Worm (Caenorhabditis elegans) whole organism, L4 larva: ENCODE data around the gene sth-1.
A peak's percentile ranks its signal among the peaks of the same experiment; 100 is the strongest.

Source experiments
- F49E8.2 ChIP-seq: sonication (generic microtip); optimal IDR thresholded peaks from 2 replicates; lab custom pipeline; 2016; ENCODE audit warnings: missing compliant biosample characterization, mild to moderate bottlenecking, missing genetic modification characterization, borderline replicate concordance
- R02D3.7 ChIP-seq: fragments of 150-350 bp; sonication (generic microtip); optimal IDR thresholded peaks from 3 replicates; lab custom pipeline; 2014; ENCODE audit warnings: missing biosample characterization, missing genetic modification characterization
- T26A8.4 ChIP-seq: fragments of 200-800 bp; sonication (Bioruptor generic); IDR thresholded peaks from 2 replicates; pipeline ENCODE4 v1.3.6; 2022; ENCODE audit warnings: missing genetic modification characterization, missing compliant biosample characterization
- Y5F2A.4 ChIP-seq: fragments of 200-800 bp; sonication (Bioruptor generic); optimal IDR thresholded peaks from 2 replicates; lab custom pipeline; 2018; ENCODE audit warnings: mild to moderate bottlenecking, missing genetic modification characterization, missing compliant biosample characterization
- aha-1 ChIP-seq: fragments of 150-350 bp; peaks from one replicate; lab custom pipeline; 2014; ENCODE audit warnings: missing biosample characterization, missing genetic modification characterization
- aly-2 ChIP-seq: sonication (generic microtip); optimal IDR thresholded peaks from 2 replicates; lab custom pipeline; 2018; ENCODE audit warnings: missing biosample characterization, missing genetic modification characterization
- ama-1 ChIP-seq: fragments of 150-350 bp; optimal IDR thresholded peaks from 2 replicates; lab custom pipeline; 2014; ENCODE audit warnings: inconsistent platforms, mixed read lengths
- attf-4 ChIP-seq: sonication (generic microtip); optimal IDR thresholded peaks from 3 replicates; lab custom pipeline; 2017; ENCODE audit warnings: missing biosample characterization, missing genetic modification characterization
- ceh-20 ChIP-seq: fragments of 200-800 bp; sonication (Bioruptor generic); IDR thresholded peaks from 2 replicates; pipeline ENCODE4 v1.3.6; 2022; ENCODE audit warnings: missing genetic modification reagents, missing genetic modification characterization, missing compliant biosample characterization
- ceh-44 ChIP-seq: fragments of 200-800 bp; sonication (Bioruptor generic); IDR thresholded peaks from 2 replicates; pipeline ENCODE4 v1.3.6; 2022; ENCODE audit warnings: missing genetic modification reagents, missing genetic modification characterization, missing compliant biosample characterization
- ceh-62 ChIP-seq: sonication (generic microtip); optimal IDR thresholded peaks from 2 replicates; lab custom pipeline; 2017; ENCODE audit warnings: missing biosample characterization, missing genetic modification characterization
- ceh-82 ChIP-seq: sonication (generic microtip); optimal IDR thresholded peaks from 2 replicates; lab custom pipeline; 2017; ENCODE audit warnings: missing biosample characterization, missing genetic modification characterization
- daf-12 ChIP-seq: fragments of 150-350 bp; optimal IDR thresholded peaks from 2 replicates; lab custom pipeline; 2014; ENCODE audit warnings: missing biosample characterization, missing genetic modification reagents, missing genetic modification characterization
- daf-16 ChIP-seq, 3 experiments: sonication (generic microtip); optimal IDR thresholded peaks; 2 replicates each; lab custom pipeline; 2016 to 2017; ENCODE audit warnings: missing genetic modification characterization in 3 of 3, missing genetic modification reagents in 3 of 3, mild to moderate bottlenecking in 2 of 3, missing compliant biosample characterization in 2 of 3, missing biosample characterization in 1 of 3, moderate library complexity in 1 of 3
- daf-8 ChIP-seq: fragments of 200-800 bp; sonication (Bioruptor generic); IDR thresholded peaks from 2 replicates; pipeline ENCODE4 v1.3.6; 2022; ENCODE audit warnings: missing genetic modification characterization, missing compliant biosample characterization
- dve-1 ChIP-seq: sonication (generic microtip); optimal IDR thresholded peaks from 2 replicates; lab custom pipeline; 2017; ENCODE audit warnings: antibody characterized with exemption, mild to moderate bottlenecking, missing genetic modification characterization, missing compliant biosample characterization; ENCODE audit not compliant: insufficient read depth
- fos-1 ChIP-seq: fragments of 150-350 bp; optimal IDR thresholded peaks from 2 replicates; lab custom pipeline; 2014; ENCODE audit warnings: missing biosample characterization, missing genetic modification characterization
- gei-8 ChIP-seq: fragments of 200-800 bp; sonication (Bioruptor generic); optimal IDR thresholded peaks from 2 replicates; lab custom pipeline; 2018; ENCODE audit warnings: mild to moderate bottlenecking, missing genetic modification characterization, missing compliant biosample characterization
- hif-1 ChIP-seq, 2 experiments: sonication (generic microtip); optimal IDR thresholded peaks; 2 replicates each; lab custom pipeline; 2016 to 2017; ENCODE audit warnings: missing compliant biosample characterization in 2 of 2, missing genetic modification characterization in 2 of 2, missing genetic modification reagents in 2 of 2, missing genotype in 2 of 2, mild to moderate bottlenecking in 1 of 2
- hlh-11 ChIP-seq: fragments of 200-800 bp; sonication (Bioruptor generic); optimal IDR thresholded peaks from 2 replicates; lab custom pipeline; 2018; ENCODE audit warnings: mild to moderate bottlenecking, missing genetic modification characterization, missing compliant biosample characterization
- hlh-30 ChIP-seq: sonication (generic microtip); optimal IDR thresholded peaks from 2 replicates; lab custom pipeline; 2017; ENCODE audit warnings: antibody characterized with exemption, mild to moderate bottlenecking, missing genetic modification characterization, missing compliant biosample characterization; ENCODE audit not compliant: insufficient read depth
- hmg-1.1 ChIP-seq: fragments of 200-800 bp; sonication (Bioruptor generic); IDR thresholded peaks from 2 replicates; pipeline ENCODE4 v1.3.6; 2022; ENCODE audit warnings: missing genetic modification reagents, missing genetic modification characterization, missing compliant biosample characterization
- jun-1 ChIP-seq: fragments of 150-350 bp; optimal IDR thresholded peaks from 2 replicates; lab custom pipeline; 2014; ENCODE audit warnings: missing biosample characterization, missing genetic modification reagents, missing genetic modification characterization
- lim-7 ChIP-seq: fragments of 200-800 bp; sonication (Bioruptor generic); IDR thresholded peaks from 2 replicates; pipeline ENCODE4 v1.3.6; 2022; ENCODE audit warnings: missing genetic modification characterization, missing compliant biosample characterization
- lin-15B ChIP-seq: fragments of 150-350 bp; sonication (generic microtip); optimal IDR thresholded peaks from 3 replicates; lab custom pipeline; 2014; ENCODE audit warnings: missing biosample characterization, missing genetic modification characterization
- lin-39 ChIP-seq: fragments of 150-350 bp; optimal IDR thresholded peaks from 2 replicates; lab custom pipeline; 2014; ENCODE audit warnings: missing biosample characterization, missing genetic modification reagents, missing genetic modification characterization
- lsy-2 ChIP-seq, 2 experiments: fragments of 150-350 bp in 1 of 2; sonication (generic microtip) in 1 of 2; optimal IDR thresholded peaks; 2 replicates each; lab custom pipeline; 2014 to 2017; ENCODE audit warnings: missing biosample characterization in 2 of 2, missing genetic modification characterization in 2 of 2
- madf-9 ChIP-seq: fragments of 200-800 bp; sonication (Bioruptor generic); conservative IDR thresholded peaks from 2 replicates; pipeline ENCODE4 v1.3.6; 2022; ENCODE audit warnings: missing genetic modification reagents, missing genetic modification characterization, missing compliant biosample characterization
- mdl-1 ChIP-seq, 2 experiments: fragments of 150-350 bp in 1 of 2; sonication (generic microtip) in 1 of 2; optimal IDR thresholded peaks; 2 replicates each; lab custom pipeline; 2014 to 2017; ENCODE audit warnings: missing biosample characterization in 2 of 2, missing genetic modification characterization in 2 of 2
- mdt-29 ChIP-seq: fragments of 200-800 bp; sonication (Bioruptor generic); IDR thresholded peaks from 2 replicates; pipeline ENCODE4 v1.3.6; 2022; ENCODE audit warnings: missing genetic modification reagents, missing genetic modification characterization, missing compliant biosample characterization
- mep-1 ChIP-seq: fragments of 150-350 bp; sonication (generic microtip); optimal IDR thresholded peaks from 3 replicates; lab custom pipeline; 2014; ENCODE audit warnings: missing biosample characterization, missing genetic modification characterization
- mxl-2 ChIP-seq: fragments of 200-800 bp; sonication (Bioruptor generic); conservative IDR thresholded peaks from 2 replicates; pipeline ENCODE4 v1.3.6; 2022; ENCODE audit warnings: missing genetic modification reagents, missing genetic modification characterization, missing compliant biosample characterization
- mxl-3 ChIP-seq: fragments of 200-800 bp; sonication (Bioruptor generic); optimal IDR thresholded peaks from 2 replicates; lab custom pipeline; 2018; ENCODE audit warnings: mild to moderate bottlenecking, missing genetic modification characterization, missing compliant biosample characterization
- nhr-237 ChIP-seq: sonication (generic microtip); optimal IDR thresholded peaks from 2 replicates; lab custom pipeline; 2017; ENCODE audit warnings: missing biosample characterization, missing genetic modification characterization
- nhr-28 ChIP-seq: fragments of 150-350 bp; optimal IDR thresholded peaks from 2 replicates; lab custom pipeline; 2014; ENCODE audit warnings: missing biosample characterization, missing genetic modification characterization
- nhr-48 ChIP-seq: sonication (generic microtip); optimal IDR thresholded peaks from 2 replicates; lab custom pipeline; 2016; ENCODE audit warnings: mild to moderate bottlenecking, missing genetic modification characterization, missing compliant biosample characterization
- nhr-76 ChIP-seq: fragments of 150-350 bp; optimal IDR thresholded peaks from 2 replicates; lab custom pipeline; 2014; ENCODE audit warnings: missing biosample characterization, missing genetic modification characterization
- pha-4 ChIP-seq, 2 experiments: fragments of 150-350 bp in 1 of 2; fragments of 200-800 bp in 1 of 2; sonication (Bioruptor generic) in 1 of 2; IDR thresholded peaks in 1 of 2; optimal IDR thresholded peaks in 1 of 2; 2 replicates each; pipeline versions ENCODE4 v1.3.6 to Lab custom; 2014 to 2022; ENCODE audit warnings: missing genetic modification characterization in 2 of 2, missing genetic modification reagents in 2 of 2, missing biosample characterization in 1 of 2, missing compliant biosample characterization in 1 of 2
- saeg-2 ChIP-seq: fragments of 200-800 bp; sonication (Bioruptor generic); IDR thresholded peaks from 2 replicates; pipeline ENCODE4 v1.3.6; 2022; ENCODE audit warnings: missing genetic modification reagents, missing genetic modification characterization, missing compliant biosample characterization
- sdz-12 ChIP-seq: fragments of 200-800 bp; sonication (Bioruptor generic); optimal IDR thresholded peaks from 2 replicates; lab custom pipeline; 2018; ENCODE audit warnings: mild to moderate bottlenecking, missing genetic modification characterization, missing compliant biosample characterization
- snpc-1.2 ChIP-seq: fragments of 200-800 bp; sonication (Bioruptor generic); IDR thresholded peaks from 2 replicates; pipeline ENCODE4 v1.3.6; 2022; ENCODE audit warnings: missing genetic modification reagents, missing genetic modification characterization, missing compliant biosample characterization
- snpc-4 ChIP-seq: fragments of 150-350 bp; optimal IDR thresholded peaks from 2 replicates; lab custom pipeline; 2014; ENCODE audit warnings: missing biosample characterization, missing genetic modification characterization
- spr-1 ChIP-seq: sonication (generic microtip); optimal IDR thresholded peaks from 2 replicates; lab custom pipeline; 2016; ENCODE audit warnings: mild to moderate bottlenecking, missing genetic modification characterization, missing compliant biosample characterization
- tag-97 ChIP-seq: fragments of 200-800 bp; sonication (Bioruptor generic); IDR thresholded peaks from 2 replicates; pipeline ENCODE4 v1.3.6; 2022; ENCODE audit warnings: missing genetic modification characterization, missing compliant biosample characterization
- vab-7 ChIP-seq: fragments of 200-800 bp; sonication (Bioruptor generic); IDR thresholded peaks from 2 replicates; pipeline ENCODE4 v1.3.6; 2022; ENCODE audit warnings: missing genetic modification reagents, missing genetic modification characterization, missing compliant biosample characterization
- zag-1 ChIP-seq: fragments of 150-350 bp; optimal IDR thresholded peaks from 2 replicates; lab custom pipeline; 2014; ENCODE audit warnings: missing biosample characterization, missing genetic modification characterization
- zfp-2 ChIP-seq: sonication (generic microtip); optimal IDR thresholded peaks from 2 replicates; lab custom pipeline; 2016; ENCODE audit warnings: mild to moderate bottlenecking, missing genetic modification characterization, missing compliant biosample characterization
- zfp-3 ChIP-seq: fragments of 200-800 bp; sonication (Bioruptor generic); conservative IDR thresholded peaks from 2 replicates; pipeline ENCODE4 v1.3.6; 2022; ENCODE audit warnings: missing genetic modification reagents, missing genetic modification characterization, missing compliant biosample characterization
- ztf-11 ChIP-seq: fragments of 150-350 bp; optimal IDR thresholded peaks from 2 replicates; lab custom pipeline; 2014; ENCODE audit warnings: missing biosample characterization, missing genetic modification characterization
- ztf-7 ChIP-seq: fragments of 150-350 bp; optimal IDR thresholded peaks from 2 replicates; lab custom pipeline; 2014; ENCODE audit warnings: missing biosample characterization, missing genetic modification characterization

Gene sth-1

DNA sequence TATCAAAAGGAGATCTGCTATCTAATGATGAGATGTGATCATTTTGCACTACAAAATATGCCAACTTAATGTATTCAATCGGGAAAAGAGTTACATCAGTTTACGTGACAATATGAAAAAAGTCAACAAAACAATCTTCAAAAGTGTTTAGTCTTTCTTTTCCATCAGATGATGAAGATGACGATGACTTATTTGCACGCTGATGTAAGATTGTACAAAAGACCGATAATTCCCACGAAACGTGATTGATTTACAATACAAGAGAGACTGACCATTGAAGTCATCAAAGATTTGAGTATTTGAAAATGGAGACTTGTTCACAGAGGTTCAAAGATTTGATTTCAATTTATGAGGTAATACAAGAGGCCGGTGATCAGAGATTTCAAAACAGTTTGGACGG, 26.7 kb upstream of the sth-1 start:
- no peak for TF ChIP-seq lsy-2 (tag; optimal IDR thresholded peaks at IDR 0.05; lab: Kevin White, UChicago)
- TF ChIP-seq nhr-28 (tag; lab: Kevin White, UChicago) = peak; percentile 64
- TF ChIP-seq ztf-7 = peak; percentile 83
- TF ChIP-seq lin-15B (tag; lab: Kevin White, UChicago) = no peak
- TF ChIP-seq hlh-11 = no peak
- TF ChIP-seq mxl-3 (GFP tag; lab: Kevin White, UChicago) = no peak
- TF ChIP-seq daf-12 (tag; lab: Kevin White, UChicago) = no peak
- TF ChIP-seq sdz-12 (GFP tag; lab: Kevin White, UChicago) = no peak
- TF ChIP-seq spr-1 (tag; lab: Kevin White, UChicago) = no peak
- no peak for TF ChIP-seq nhr-48 (tag; lab: Kevin White, UChicago)
- TF ChIP-seq mxl-2 = no peak
- no peak for TF ChIP-seq gei-8 (GFP tag; lab: Kevin White, UChicago)
- TF ChIP-seq hif-1 (tag; optimal IDR thresholded peaks at IDR 0.05; lab: Kevin White, UChicago) = peak in 1 of 2 experiments; percentile 43
- TF ChIP-seq lin-39 = no peak
- TF ChIP-seq ceh-44 (GFP tag; lab: Robert Waterston, UW) = no peak
- TF ChIP-seq dve-1 (tag; lab: Kevin White, UChicago) = no peak
- TF ChIP-seq madf-9 (GFP tag; lab: Robert Waterston, UW) = no peak
- peak; percentile 23 for TF ChIP-seq hlh-30 (tag; lab: Kevin White, UChicago)
- TF ChIP-seq attf-4 (tag; lab: Kevin White, UChicago) = no peak
- TF ChIP-seq mdl-1 (tag; optimal IDR thresholded peaks at IDR 0.05; lab: Kevin White, UChicago) = no peak

DNA sequence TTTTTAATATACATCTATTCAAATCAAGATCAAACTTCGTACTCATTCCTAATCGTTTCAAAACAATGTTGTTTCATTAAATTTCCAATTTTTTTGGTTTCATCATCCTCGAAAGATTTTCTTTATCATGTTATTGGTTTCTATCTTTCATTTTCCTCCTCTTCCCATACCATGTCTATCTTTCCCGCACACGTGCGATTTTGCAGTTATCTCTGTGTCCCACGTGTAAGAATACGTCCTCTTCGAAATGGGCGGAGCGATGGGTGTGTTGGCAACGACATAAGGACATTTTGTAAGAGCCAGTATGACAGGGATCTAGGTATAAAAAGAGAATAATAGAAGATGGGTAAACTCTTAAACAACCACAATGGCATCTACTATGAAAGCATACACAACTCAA, 25.6 kb upstream of the sth-1 start, which contains the start of gene F43H9.4:
Gene F43H9.4 (plus strand): TSS at position 366 of the 400 bp plus-strand sequence.
- no peak for TF ChIP-seq ama-1 (lab: Kevin White, UChicago)
- TF ChIP-seq zag-1 (tag; lab: Kevin White, UChicago) = no peak
- TF ChIP-seq ceh-20 (GFP tag; lab: Robert Waterston, UW) = no peak
- TF ChIP-seq zfp-2 (tag; lab: Kevin White, UChicago) = no peak
- no peak for TF ChIP-seq snpc-1.2 (GFP tag; lab: Robert Waterston, UW)
- no peak for TF ChIP-seq zfp-3 (GFP tag; lab: Robert Waterston, UW)
- no peak for TF ChIP-seq T26A8.4 (GFP tag; lab: Robert Waterston, UW)
- TF ChIP-seq lim-7 (GFP tag; lab: Robert Waterston, UW) = no peak
- no peak for TF ChIP-seq ztf-11 (tag; lab: Kevin White, UChicago)
- peak; percentile 99 for TF ChIP-seq mxl-3 (GFP tag; lab: Kevin White, UChicago)
- TF ChIP-seq nhr-76 = no peak
- TF ChIP-seq fos-1 (tag; lab: Kevin White, UChicago) = no peak
- TF ChIP-seq mep-1 (tag; lab: Kevin White, UChicago) = peak; percentile 9
- TF ChIP-seq daf-16 (GFP tag; optimal IDR thresholded peaks at IDR 0.05; lab: Kevin White, UChicago) = no peak
- no peak for TF ChIP-seq daf-16 (tag; optimal IDR thresholded peaks at IDR 0.05; lab: Kevin White, UChicago)
- TF ChIP-seq R02D3.7 (tag; lab: Kevin White, UChicago) = no peak
- TF ChIP-seq jun-1 (tag; lab: Kevin White, UChicago) = no peak
- no peak for TF ChIP-seq lsy-2 (tag; optimal IDR thresholded peaks at IDR 0.05; lab: Kevin White, UChicago)
- no peak for TF ChIP-seq saeg-2 (GFP tag; lab: Robert Waterston, UW)
- no peak for TF ChIP-seq pha-4 (GFP tag; IDR thresholded peaks at IDR 0.05; lab: Robert Waterston, UW)
- no peak for TF ChIP-seq pha-4 (tag; optimal IDR thresholded peaks at IDR 0.05; lab: Kevin White, UChicago)
- TF ChIP-seq ceh-62 (tag; lab: Kevin White, UChicago) = no peak
- TF ChIP-seq F49E8.2 (tag; lab: Kevin White, UChicago) = no peak
- TF ChIP-seq aha-1 (tag; lab: Kevin White, UChicago) = peak; percentile 71
- TF ChIP-seq ceh-82 = no peak
- TF ChIP-seq hmg-1.1 (GFP tag; lab: Robert Waterston, UW) = no peak
- TF ChIP-seq vab-7 (GFP tag; lab: Robert Waterston, UW) = no peak
- TF ChIP-seq aly-2 (tag; lab: Kevin White, UChicago) = no peak
- no peak for TF ChIP-seq madf-9 (GFP tag; lab: Robert Waterston, UW)
- no peak for TF ChIP-seq mdt-29 (GFP tag; lab: Robert Waterston, UW)
- TF ChIP-seq snpc-4 (tag; lab: Kevin White, UChicago) = no peak
- TF ChIP-seq nhr-28 (tag; lab: Kevin White, UChicago) = peak; percentile 75
- no peak for TF ChIP-seq Y5F2A.4 (GFP tag; lab: Kevin White, UChicago)
- no peak for TF ChIP-seq nhr-237 (tag; lab: Kevin White, UChicago)
- no peak for TF ChIP-seq sdz-12 (GFP tag; lab: Kevin White, UChicago)
- TF ChIP-seq tag-97 (GFP tag; lab: Robert Waterston, UW) = no peak
- peak; percentile 73 for TF ChIP-seq nhr-48 (tag; lab: Kevin White, UChicago)
- no peak for TF ChIP-seq daf-8 (GFP tag; lab: Robert Waterston, UW)
